Worm (Caenorhabditis elegans) whole organism, L4 larva: ENCODE results near the gene hex-2.

Source experiments
- D1046.2 ChIP-seq: fragments of 200-800 bp; sonication (Bioruptor generic); IDR thresholded peaks from 2 replicates; pipeline ENCODE4 v1.3.6; 2022; ENCODE audit warnings: missing genetic modification characterization, missing compliant biosample characterization
- F37D6.2 ChIP-seq: sonication (generic microtip); optimal IDR thresholded peaks from 2 replicates; lab custom pipeline; 2016; ENCODE audit warnings: mild to moderate bottlenecking, missing genetic modification characterization, missing compliant biosample characterization
- R02D3.7 ChIP-seq: fragments of 150-350 bp; sonication (generic microtip); optimal IDR thresholded peaks from 3 replicates; lab custom pipeline; 2014; ENCODE audit warnings: missing biosample characterization, missing genetic modification characterization
- Y105C5A.15 ChIP-seq: fragments of 200-800 bp; sonication (Bioruptor generic); IDR thresholded peaks from 2 replicates; pipeline ENCODE4 v1.3.6; 2022; ENCODE audit warnings: missing genetic modification characterization, missing compliant biosample characterization
- ZK337.2 ChIP-seq: fragments of 200-800 bp; sonication (Bioruptor generic); IDR thresholded peaks from 2 replicates; pipeline ENCODE4 v1.3.6; 2022; ENCODE audit warnings: missing genetic modification reagents, missing genetic modification characterization, missing compliant biosample characterization
- arid-1 ChIP-seq: fragments of 200-800 bp; sonication (Bioruptor generic); conservative IDR thresholded peaks from 2 replicates; pipeline ENCODE4 v1.3.6; 2022; ENCODE audit warnings: missing genetic modification reagents, missing genetic modification characterization, missing compliant biosample characterization
- ceh-28 ChIP-seq: fragments of 150-350 bp; optimal IDR thresholded peaks from 2 replicates; lab custom pipeline; 2014; ENCODE audit warnings: missing biosample characterization, missing genetic modification reagents, missing genetic modification characterization
- cey-2 ChIP-seq: sonication (generic microtip); optimal IDR thresholded peaks from 3 replicates; lab custom pipeline; 2017; ENCODE audit warnings: missing genetic modification characterization, mild to moderate bottlenecking, missing compliant biosample characterization, antibody characterized with exemption, borderline replicate concordance; ENCODE audit not compliant: insufficient read depth
- ctbp-1 ChIP-seq: fragments of 200-800 bp; sonication (Bioruptor generic); IDR thresholded peaks from 2 replicates; pipeline ENCODE4 v1.3.6; 2022; ENCODE audit warnings: missing genetic modification reagents, missing genetic modification characterization, missing compliant biosample characterization
- daf-19 ChIP-seq: fragments of 200-800 bp; sonication (Bioruptor generic); conservative IDR thresholded peaks from 2 replicates; pipeline ENCODE4 v1.3.6; 2022; ENCODE audit warnings: missing genetic modification characterization, missing compliant biosample characterization
- daf-8 ChIP-seq: fragments of 200-800 bp; sonication (Bioruptor generic); IDR thresholded peaks from 2 replicates; pipeline ENCODE4 v1.3.6; 2022; ENCODE audit warnings: missing genetic modification characterization, missing compliant biosample characterization
- dmd-6 ChIP-seq: fragments of 200-800 bp; sonication (Bioruptor generic); IDR thresholded peaks from 2 replicates; pipeline ENCODE4 v1.3.6; 2022; ENCODE audit warnings: missing genetic modification reagents, missing genetic modification characterization, missing compliant biosample characterization
- dpl-1 ChIP-seq: fragments of 150-350 bp; optimal IDR thresholded peaks from 2 replicates; lab custom pipeline; 2014; ENCODE audit warnings: missing biosample characterization, missing genetic modification reagents, missing genetic modification characterization
- egl-27 ChIP-seq: sonication (generic microtip); optimal IDR thresholded peaks from 3 replicates; lab custom pipeline; 2017; ENCODE audit warnings: missing biosample characterization, missing genetic modification reagents, missing genetic modification characterization
- egl-43 ChIP-seq: fragments of 200-800 bp; sonication (Bioruptor generic); IDR thresholded peaks from 2 replicates; pipeline ENCODE4 v1.3.6; 2022; ENCODE audit warnings: missing genetic modification reagents, missing genetic modification characterization, missing compliant biosample characterization
- fkh-10 ChIP-seq: fragments of 150-350 bp; optimal IDR thresholded peaks from 2 replicates; lab custom pipeline; 2014; ENCODE audit warnings: missing biosample characterization, missing genetic modification reagents, missing genetic modification characterization
- gei-8 ChIP-seq: fragments of 200-800 bp; sonication (Bioruptor generic); optimal IDR thresholded peaks from 2 replicates; lab custom pipeline; 2018; ENCODE audit warnings: mild to moderate bottlenecking, missing genetic modification characterization, missing compliant biosample characterization
- hif-1 ChIP-seq, 2 experiments: sonication (generic microtip); optimal IDR thresholded peaks; 2 replicates each; lab custom pipeline; 2016 to 2017; ENCODE audit warnings: missing compliant biosample characterization in 2 of 2, missing genetic modification characterization in 2 of 2, missing genetic modification reagents in 2 of 2, missing genotype in 2 of 2, mild to moderate bottlenecking in 1 of 2
- hlh-11 ChIP-seq: fragments of 200-800 bp; sonication (Bioruptor generic); optimal IDR thresholded peaks from 2 replicates; lab custom pipeline; 2018; ENCODE audit warnings: mild to moderate bottlenecking, missing genetic modification characterization, missing compliant biosample characterization
- jun-1 ChIP-seq: fragments of 150-350 bp; optimal IDR thresholded peaks from 2 replicates; lab custom pipeline; 2014; ENCODE audit warnings: missing biosample characterization, missing genetic modification reagents, missing genetic modification characterization
- lim-7 ChIP-seq: fragments of 200-800 bp; sonication (Bioruptor generic); IDR thresholded peaks from 2 replicates; pipeline ENCODE4 v1.3.6; 2022; ENCODE audit warnings: missing genetic modification characterization, missing compliant biosample characterization
- lin-1 ChIP-seq: fragments of 200-800 bp; sonication (Bioruptor generic); IDR thresholded peaks from 2 replicates; pipeline ENCODE4 v1.3.6; 2022; ENCODE audit warnings: missing genetic modification reagents, missing genetic modification characterization, missing compliant biosample characterization
- lin-39 ChIP-seq: fragments of 150-350 bp; optimal IDR thresholded peaks from 2 replicates; lab custom pipeline; 2014; ENCODE audit warnings: missing biosample characterization, missing genetic modification reagents, missing genetic modification characterization
- madf-5 ChIP-seq, 2 experiments: fragments of 200-800 bp; sonication (Bioruptor generic); IDR thresholded peaks; 2 replicates each; pipeline ENCODE4 v1.3.6; 2022; ENCODE audit warnings: missing compliant biosample characterization in 2 of 2, missing genetic modification characterization in 2 of 2
- madf-9 ChIP-seq: fragments of 200-800 bp; sonication (Bioruptor generic); conservative IDR thresholded peaks from 2 replicates; pipeline ENCODE4 v1.3.6; 2022; ENCODE audit warnings: missing genetic modification reagents, missing genetic modification characterization, missing compliant biosample characterization
- mdl-1 ChIP-seq, 2 experiments: fragments of 150-350 bp in 1 of 2; sonication (generic microtip) in 1 of 2; optimal IDR thresholded peaks; 2 replicates each; lab custom pipeline; 2014 to 2017; ENCODE audit warnings: missing biosample characterization in 2 of 2, missing genetic modification characterization in 2 of 2
- mdt-29 ChIP-seq: fragments of 200-800 bp; sonication (Bioruptor generic); IDR thresholded peaks from 2 replicates; pipeline ENCODE4 v1.3.6; 2022; ENCODE audit warnings: missing genetic modification reagents, missing genetic modification characterization, missing compliant biosample characterization
- mep-1 ChIP-seq: fragments of 150-350 bp; sonication (generic microtip); optimal IDR thresholded peaks from 3 replicates; lab custom pipeline; 2014; ENCODE audit warnings: missing biosample characterization, missing genetic modification characterization
- mes-2 ChIP-seq: sonication (generic microtip); optimal IDR thresholded peaks from 2 replicates; lab custom pipeline; 2016; ENCODE audit warnings: missing genotype, mild to moderate bottlenecking, missing genetic modification characterization, missing compliant biosample characterization; ENCODE audit not compliant: poor library complexity, severe bottlenecking
- mxl-3 ChIP-seq: fragments of 200-800 bp; sonication (Bioruptor generic); optimal IDR thresholded peaks from 2 replicates; lab custom pipeline; 2018; ENCODE audit warnings: mild to moderate bottlenecking, missing genetic modification characterization, missing compliant biosample characterization
- nhr-10 ChIP-seq: fragments of 150-350 bp; optimal IDR thresholded peaks from 2 replicates; lab custom pipeline; 2014; ENCODE audit warnings: missing biosample characterization, missing genetic modification characterization
- nhr-102 ChIP-seq: sonication (generic microtip); optimal IDR thresholded peaks from 2 replicates; lab custom pipeline; 2016; ENCODE audit warnings: mild to moderate bottlenecking, missing genetic modification characterization, moderate library complexity, missing compliant biosample characterization
- nhr-11 ChIP-seq: fragments of 150-350 bp; optimal IDR thresholded peaks from 2 replicates; lab custom pipeline; 2014; ENCODE audit warnings: missing biosample characterization, missing genetic modification characterization
- nhr-25 ChIP-seq: sonication (generic microtip); optimal IDR thresholded peaks from 2 replicates; lab custom pipeline; 2017; ENCODE audit warnings: missing genetic modification characterization, mild to moderate bottlenecking, missing compliant biosample characterization, antibody characterized with exemption, moderate library complexity, borderline replicate concordance; ENCODE audit not compliant: insufficient read depth
- nhr-28 ChIP-seq: fragments of 150-350 bp; optimal IDR thresholded peaks from 2 replicates; lab custom pipeline; 2014; ENCODE audit warnings: missing biosample characterization, missing genetic modification characterization
- nhr-48 ChIP-seq: sonication (generic microtip); optimal IDR thresholded peaks from 2 replicates; lab custom pipeline; 2016; ENCODE audit warnings: mild to moderate bottlenecking, missing genetic modification characterization, missing compliant biosample characterization
- nhr-6 ChIP-seq: fragments of 150-350 bp; optimal IDR thresholded peaks from 2 replicates; lab custom pipeline; 2014; ENCODE audit warnings: missing biosample characterization, missing genetic modification characterization
- pha-4 ChIP-seq, 2 experiments: fragments of 150-350 bp in 1 of 2; fragments of 200-800 bp in 1 of 2; sonication (Bioruptor generic) in 1 of 2; IDR thresholded peaks in 1 of 2; optimal IDR thresholded peaks in 1 of 2; 2 replicates each; pipeline versions ENCODE4 v1.3.6 to Lab custom; 2014 to 2022; ENCODE audit warnings: missing genetic modification characterization in 2 of 2, missing genetic modification reagents in 2 of 2, missing biosample characterization in 1 of 2, missing compliant biosample characterization in 1 of 2
- php-3 ChIP-seq: fragments of 200-800 bp; sonication (Bioruptor generic); IDR thresholded peaks from 2 replicates; pipeline ENCODE4 v1.3.6; 2022; ENCODE audit warnings: missing genetic modification reagents, missing genetic modification characterization, missing compliant biosample characterization
- pqm-1 ChIP-seq: sonication (generic microtip); optimal IDR thresholded peaks from 2 replicates; lab custom pipeline; 2017; ENCODE audit warnings: missing biosample characterization, missing genetic modification characterization
- sdz-12 ChIP-seq: fragments of 200-800 bp; sonication (Bioruptor generic); optimal IDR thresholded peaks from 2 replicates; lab custom pipeline; 2018; ENCODE audit warnings: mild to moderate bottlenecking, missing genetic modification characterization, missing compliant biosample characterization
- snpc-1.2 ChIP-seq: fragments of 200-800 bp; sonication (Bioruptor generic); IDR thresholded peaks from 2 replicates; pipeline ENCODE4 v1.3.6; 2022; ENCODE audit warnings: missing genetic modification reagents, missing genetic modification characterization, missing compliant biosample characterization
- spr-1 ChIP-seq: sonication (generic microtip); optimal IDR thresholded peaks from 2 replicates; lab custom pipeline; 2016; ENCODE audit warnings: mild to moderate bottlenecking, missing genetic modification characterization, missing compliant biosample characterization
- spr-3 ChIP-seq: fragments of 200-800 bp; sonication (Bioruptor generic); optimal IDR thresholded peaks from 2 replicates; lab custom pipeline; 2018; ENCODE audit warnings: mild to moderate bottlenecking, missing genetic modification characterization, missing compliant biosample characterization
- unc-130 ChIP-seq: sonication (generic microtip); optimal IDR thresholded peaks from 2 replicates; lab custom pipeline; 2016; ENCODE audit warnings: missing genetic modification reagents, missing genetic modification characterization, missing compliant biosample characterization
- vab-7 ChIP-seq: fragments of 200-800 bp; sonication (Bioruptor generic); IDR thresholded peaks from 2 replicates; pipeline ENCODE4 v1.3.6; 2022; ENCODE audit warnings: missing genetic modification reagents, missing genetic modification characterization, missing compliant biosample characterization
- zag-1 ChIP-seq: fragments of 150-350 bp; optimal IDR thresholded peaks from 2 replicates; lab custom pipeline; 2014; ENCODE audit warnings: missing biosample characterization, missing genetic modification characterization
- zfp-3 ChIP-seq: fragments of 200-800 bp; sonication (Bioruptor generic); conservative IDR thresholded peaks from 2 replicates; pipeline ENCODE4 v1.3.6; 2022; ENCODE audit warnings: missing genetic modification reagents, missing genetic modification characterization, missing compliant biosample characterization
- zip-11 ChIP-seq: fragments of 200-800 bp; sonication (Bioruptor generic); IDR thresholded peaks from 2 replicates; pipeline ENCODE4 v1.3.6; 2022; ENCODE audit warnings: missing genetic modification characterization, missing compliant biosample characterization
- zip-2 ChIP-seq: fragments of 150-350 bp; optimal IDR thresholded peaks from 2 replicates; lab custom pipeline; 2014; ENCODE audit warnings: missing biosample characterization, missing genetic modification characterization

Gene hex-2

DNA sequence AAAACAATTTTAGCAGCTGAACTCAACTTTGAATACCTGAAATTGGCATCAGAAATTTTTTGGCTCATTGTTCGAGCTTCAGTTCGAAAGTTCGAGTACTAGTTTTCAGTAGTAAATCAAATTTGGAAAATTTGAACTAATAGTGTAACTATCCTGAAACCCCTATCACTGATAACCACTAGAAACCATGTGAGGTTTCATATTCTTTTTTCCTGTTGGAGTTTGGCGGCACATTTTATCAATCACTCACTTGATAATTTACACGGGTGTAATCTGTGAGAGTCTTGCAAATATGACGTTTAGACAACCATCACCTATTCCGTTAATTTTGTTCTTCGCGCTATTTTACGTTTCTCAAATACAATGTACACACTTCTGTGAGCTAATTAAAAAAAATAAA, 6.9 kb upstream of the hex-2 start, which contains the start of gene C14C11.4:
Gene C14C11.4 (plus strand): TSS at position 252 of the 400 bp plus-strand sequence.
- TF ChIP-seq lin-1 (GFP tag; lab: Robert Waterston, UW) (no peak), dpl-1 (GFP tag; lab: Kevin White, UChicago) (no peak), jun-1 (no peak), madf-5 (GFP tag; IDR thresholded peaks at IDR 0.05; lab: Robert Waterston, UW) (no peak), hif-1 (tag; optimal IDR thresholded peaks at IDR 0.05; lab: Kevin White, UChicago) (no peak), mes-2 (no peak), ZK337.2 (GFP tag; lab: Robert Waterston, UW) (no peak), daf-19 (GFP tag; lab: Robert Waterston, UW) (no peak), lin-39 (no peak), sdz-12 (GFP tag; lab: Kevin White, UChicago) (no peak), pqm-1 (tag; lab: Kevin White, UChicago) (peak; percentile 77), mdt-29 (GFP tag; lab: Robert Waterston, UW) (no peak), nhr-6 (tag; lab: Kevin White, UChicago) (no peak), nhr-11 (tag; lab: Kevin White, UChicago) (no peak), arid-1 (no peak), egl-43 (GFP tag; lab: Robert Waterston, UW) (no peak), dmd-6 (GFP tag; lab: Robert Waterston, UW) (peak; percentile 65), zip-11 (GFP tag; lab: Robert Waterston, UW) (no peak), D1046.2 (GFP tag; lab: Robert Waterston, UW) (no peak), ctbp-1 (GFP tag; lab: Robert Waterston, UW) (no peak), zag-1 (no peak), pha-4 (GFP tag; IDR thresholded peaks at IDR 0.05; lab: Robert Waterston, UW) (no peak), pha-4 (tag; optimal IDR thresholded peaks at IDR 0.05; lab: Kevin White, UChicago) (no peak), zfp-3 (GFP tag; lab: Robert Waterston, UW) (no peak), snpc-1.2 (GFP tag; lab: Robert Waterston, UW) (no peak), madf-9 (no peak), php-3 (no peak), daf-8 (GFP tag; lab: Robert Waterston, UW) (no peak), gei-8 (GFP tag; lab: Kevin White, UChicago) (no peak), ceh-28 (no peak), R02D3.7 (no peak), Y105C5A.15 (no peak), mep-1 (no peak), mdl-1 (tag; optimal IDR thresholded peaks at IDR 0.05; lab: Kevin White, UChicago) (peak in 1 of 2 experiments; percentile 4), F37D6.2 (tag; lab: Kevin White, UChicago) (no peak), hlh-11 (tag; lab: Kevin White, UChicago) (peak; percentile 38), spr-3 (GFP tag; lab: Kevin White, UChicago) (no peak), egl-27 (tag; lab: Kevin White, UChicago) (no peak), cey-2 (no peak), zip-2 (no peak), fkh-10 (GFP tag; lab: Kevin White, UChicago) (no peak), spr-1 (no peak), vab-7 (GFP tag; lab: Robert Waterston, UW) (no peak), nhr-102 (tag; lab: Kevin White, UChicago) (no peak), mxl-3 (peak; percentile 52), nhr-10 (tag; lab: Kevin White, UChicago) (no peak), nhr-25 (tag; lab: Kevin White, UChicago) (no peak), nhr-48 (tag; lab: Kevin White, UChicago) (no peak), lim-7 (GFP tag; lab: Robert Waterston, UW) (no peak), unc-130 (GFP tag; lab: Kevin White, UChicago) (no peak), nhr-28 (peak; percentile 75)
